Fruit fly (Drosophila melanogaster) whole organism, embryonic: ENCODE data around the gene CG1622.
A peak's percentile ranks its signal among the peaks of the same experiment; 100 is the strongest.

ENCODE experiments used
- ATbp ChIP-seq: fragments of 200-800 bp; sonication (Bioruptor generic); optimal IDR thresholded peaks from 2 replicates; lab custom pipeline; 2017; ENCODE audit warnings: missing biosample characterization, mild to moderate bottlenecking, missing genetic modification characterization, missing genetic modification reagents
- Asciz ChIP-seq: fragments of 200-800 bp; sonication (Bioruptor generic); optimal IDR thresholded peaks from 2 replicates; lab custom pipeline; 2017; ENCODE audit warnings: missing biosample characterization, mild to moderate bottlenecking, missing genetic modification characterization, missing genetic modification reagents
- Blimp-1 ChIP-seq: fragments of 200-800 bp; sonication (Bioruptor generic); optimal IDR thresholded peaks from 3 replicates; lab custom pipeline; 2018; ENCODE audit warnings: missing biosample characterization, missing genetic modification characterization, mild to moderate bottlenecking, moderate library complexity, missing genetic modification reagents
- CG10543 ChIP-seq: fragments of 200-800 bp; sonication (Bioruptor generic); optimal IDR thresholded peaks from 3 replicates; lab custom pipeline; 2017; ENCODE audit warnings: missing biosample characterization, mild to moderate bottlenecking, missing genetic modification characterization, moderate library complexity
- CG10565 ChIP-seq: fragments of 200-800 bp; sonication (Bioruptor generic); optimal IDR thresholded peaks from 3 replicates; lab custom pipeline; 2016; ENCODE audit warnings: missing biosample characterization, mild to moderate bottlenecking, missing genetic modification characterization
- CG11247 ChIP-seq: fragments of 200-800 bp; sonication (Bioruptor generic); IDR thresholded peaks from 2 replicates; pipeline ENCODE4 v1.3.6; 2022; ENCODE audit warnings: missing biosample characterization, missing genetic modification characterization
- CG12104 ChIP-seq: fragments of 200-800 bp; sonication (Bioruptor generic); optimal IDR thresholded peaks from 3 replicates; lab custom pipeline; 2016; ENCODE audit warnings: missing biosample characterization, missing genetic modification characterization
- CG12155 ChIP-seq: fragments of 200-800 bp; sonication (Bioruptor generic); optimal IDR thresholded peaks from 3 replicates; lab custom pipeline; 2016; ENCODE audit warnings: missing biosample characterization, missing genetic modification characterization
- CG13424 ChIP-seq: fragments of 200-800 bp; sonication (Bioruptor generic); optimal IDR thresholded peaks from 2 replicates; lab custom pipeline; 2019; ENCODE audit warnings: missing biosample characterization, mild to moderate bottlenecking, missing genetic modification characterization, moderate library complexity
- CG14050 ChIP-seq: fragments of 200-800 bp; sonication (Bioruptor generic); IDR thresholded peaks from 3 replicates; pipeline ENCODE4 v1.3.6; 2022; ENCODE audit warnings: missing biosample characterization, missing genetic modification characterization
- CG15479 ChIP-seq: fragments of 200-800 bp; sonication (Bioruptor generic); optimal IDR thresholded peaks from 3 replicates; lab custom pipeline; 2019; ENCODE audit warnings: missing biosample characterization, mild to moderate bottlenecking, missing genetic modification characterization, moderate library complexity
- CG18764 ChIP-seq: fragments of 200-800 bp; sonication (Bioruptor generic); optimal IDR thresholded peaks from 3 replicates; lab custom pipeline; 2016; ENCODE audit warnings: missing biosample characterization, missing genetic modification characterization
- CG30403 ChIP-seq: fragments of 200-800 bp; sonication (Bioruptor generic); optimal IDR thresholded peaks from 3 replicates; lab custom pipeline; 2016; ENCODE audit warnings: missing biosample characterization, missing genetic modification characterization
- CG42726 ChIP-seq: fragments of 200-800 bp; sonication (Bioruptor generic); IDR thresholded peaks from 2 replicates; pipeline ENCODE4 v1.3.6; 2022; ENCODE audit warnings: missing biosample characterization, missing genetic modification characterization; ENCODE audit not compliant: partially characterized antibody
- CG4282 ChIP-seq: fragments of 200-800 bp; sonication (Bioruptor generic); optimal IDR thresholded peaks from 2 replicates; lab custom pipeline; 2016; ENCODE audit warnings: missing biosample characterization, missing genetic modification characterization
- CG4328 ChIP-seq: fragments of 200-800 bp; sonication (Bioruptor generic); optimal IDR thresholded peaks from 3 replicates; lab custom pipeline; 2017; ENCODE audit warnings: missing biosample characterization, missing genetic modification reagents, missing genetic modification characterization
- CG4617 ChIP-seq: fragments of 200-800 bp; sonication (Bioruptor generic); optimal IDR thresholded peaks from 3 replicates; lab custom pipeline; 2016; ENCODE audit warnings: missing biosample characterization, missing genetic modification characterization, borderline replicate concordance
- CG6854 ChIP-seq: fragments of 200-800 bp; sonication (Bioruptor generic); optimal IDR thresholded peaks from 3 replicates; lab custom pipeline; 2017; ENCODE audit warnings: missing biosample characterization, mild to moderate bottlenecking, missing genetic modification characterization
- CG8944 ChIP-seq: fragments of 200-800 bp; sonication (Bioruptor generic); optimal IDR thresholded peaks from 3 replicates; lab custom pipeline; 2016; ENCODE audit warnings: missing biosample characterization, missing genetic modification characterization
- Dbx ChIP-seq: fragments of 200-800 bp; sonication (Bioruptor generic); IDR thresholded peaks from 3 replicates; pipeline ENCODE4 v1.3.6; 2022; ENCODE audit warnings: missing biosample characterization, missing genetic modification characterization
- H15 ChIP-seq: fragments of 200-800 bp; sonication (Bioruptor generic); IDR thresholded peaks from 3 replicates; pipeline ENCODE4 v1.3.6; 2022; ENCODE audit warnings: missing biosample characterization, missing genetic modification characterization
- Hsf ChIP-seq: fragments of 200-800 bp; sonication (Bioruptor generic); optimal IDR thresholded peaks from 3 replicates; lab custom pipeline; 2016; ENCODE audit warnings: missing biosample characterization, missing genetic modification characterization
- Lim3 ChIP-seq: fragments of 200-800 bp; sonication (Bioruptor generic); IDR thresholded peaks from 2 replicates; pipeline ENCODE4 v1.3.6; 2022; ENCODE audit warnings: missing biosample characterization, missing genetic modification characterization
- Mad ChIP-seq: fragments of 200-800 bp; sonication (Bioruptor generic); optimal IDR thresholded peaks from 2 replicates; lab custom pipeline; 2016; ENCODE audit warnings: missing biosample characterization, missing genetic modification characterization
- Myb ChIP-seq: fragments of 200-800 bp; sonication (Bioruptor generic); optimal IDR thresholded peaks from 2 replicates; lab custom pipeline; 2016; ENCODE audit warnings: missing biosample characterization, missing genetic modification characterization
- Opbp ChIP-seq: fragments of 200-800 bp; sonication (Bioruptor generic); IDR thresholded peaks from 3 replicates; pipeline ENCODE4 v1.3.6; 2022; ENCODE audit warnings: missing biosample characterization, missing genetic modification characterization; ENCODE audit not compliant: partially characterized antibody
- PHDP ChIP-seq: fragments of 200-800 bp; sonication (Bioruptor generic); optimal IDR thresholded peaks from 3 replicates; lab custom pipeline; 2018; ENCODE audit warnings: missing biosample characterization, mild to moderate bottlenecking, missing genetic modification characterization, moderate library complexity
- Side ChIP-seq: fragments of 200-800 bp; sonication (Bioruptor generic); optimal IDR thresholded peaks from 2 replicates; lab custom pipeline; 2016; ENCODE audit warnings: missing biosample characterization, missing genetic modification characterization
- Sox100B ChIP-seq: fragments of 200-800 bp; sonication (Bioruptor generic); optimal IDR thresholded peaks from 3 replicates; lab custom pipeline; 2018; ENCODE audit warnings: missing biosample characterization, mild to moderate bottlenecking, missing genetic modification characterization
- Sry-δ ChIP-seq: fragments of 200-800 bp; sonication (Bioruptor generic); optimal IDR thresholded peaks from 2 replicates; lab custom pipeline; 2016; ENCODE audit warnings: missing biosample characterization, missing genetic modification characterization
- Tbp ChIP-seq: fragments of >200 bp; optimal IDR thresholded peaks from 2 replicates; lab custom pipeline; 2018; ENCODE audit warnings: missing biosample characterization, missing genetic modification characterization
- Xbp1 ChIP-seq: fragments of 200-800 bp; sonication (Bioruptor generic); optimal IDR thresholded peaks from 3 replicates; lab custom pipeline; 2016; ENCODE audit warnings: missing biosample characterization, mild to moderate bottlenecking, missing genetic modification characterization
- amos ChIP-seq: fragments of 200-800 bp; sonication (Bioruptor generic); IDR thresholded peaks from 2 replicates; pipeline ENCODE4 v1.3.6; 2022; ENCODE audit warnings: missing biosample characterization, missing genetic modification characterization; ENCODE audit not compliant: partially characterized antibody
- ato ChIP-seq: fragments of 200-800 bp; sonication (Bioruptor generic); IDR thresholded peaks from 2 replicates; pipeline ENCODE4 v1.3.6; 2022; ENCODE audit warnings: missing biosample characterization, missing genetic modification characterization; ENCODE audit not compliant: partially characterized antibody
- bigmax ChIP-seq: fragments of 200-800 bp; sonication (Bioruptor generic); optimal IDR thresholded peaks from 2 replicates; lab custom pipeline; 2018; ENCODE audit warnings: missing biosample characterization, mild to moderate bottlenecking, missing genetic modification characterization
- crc ChIP-seq: fragments of 200-800 bp; sonication (Bioruptor generic); optimal IDR thresholded peaks from 2 replicates; lab custom pipeline; 2016; ENCODE audit warnings: missing biosample characterization, missing genetic modification characterization
- dan ChIP-seq: fragments of 200-800 bp; sonication (Bioruptor generic); IDR thresholded peaks from 2 replicates; pipeline ENCODE4 v1.3.6; 2022; ENCODE audit warnings: missing biosample characterization, missing genetic modification characterization
- dm ChIP-seq: fragments of 200-800 bp; sonication (Bioruptor generic); optimal IDR thresholded peaks from 3 replicates; lab custom pipeline; 2016; ENCODE audit warnings: missing biosample characterization, missing genetic modification characterization
- gro ChIP-seq: fragments of 200-800 bp; sonication (Bioruptor generic); optimal IDR thresholded peaks from 2 replicates; lab custom pipeline; 2016; ENCODE audit warnings: missing biosample characterization, missing genetic modification characterization
- hth ChIP-seq: fragments of >200 bp; optimal IDR thresholded peaks from 2 replicates; lab custom pipeline; 2017; ENCODE audit warnings: inconsistent platforms
- insv ChIP-seq, 2 experiments: fragments of 200-800 bp; sonication (Bioruptor generic); optimal IDR thresholded peaks; 3 replicates each; lab custom pipeline; 2016 to 2018; ENCODE audit warnings: missing biosample characterization in 2 of 2, missing genetic modification characterization in 2 of 2
- knrl ChIP-seq: fragments of 200-800 bp; sonication (Bioruptor generic); IDR thresholded peaks from 3 replicates; pipeline ENCODE4 v1.3.6; 2022; ENCODE audit warnings: missing biosample characterization, missing genetic modification characterization; ENCODE audit not compliant: partially characterized antibody
- lbe ChIP-seq: fragments of 200-800 bp; sonication (Bioruptor generic); optimal IDR thresholded peaks from 2 replicates; lab custom pipeline; 2016; ENCODE audit warnings: missing biosample characterization, mild to moderate bottlenecking, missing genetic modification characterization
- lilli ChIP-seq: fragments of 200-800 bp; sonication (Bioruptor generic); optimal IDR thresholded peaks from 3 replicates; lab custom pipeline; 2016; ENCODE audit warnings: missing biosample characterization, missing genetic modification characterization
- odd ChIP-seq: fragments of 200-800 bp; sonication (Bioruptor generic); optimal IDR thresholded peaks from 2 replicates; lab custom pipeline; 2017; ENCODE audit warnings: missing biosample characterization, mild to moderate bottlenecking, missing genetic modification characterization
- pb ChIP-seq: fragments of 200-800 bp; sonication (Bioruptor generic); optimal IDR thresholded peaks from 3 replicates; lab custom pipeline; 2016; ENCODE audit warnings: missing biosample characterization, missing genetic modification characterization
- prd ChIP-seq, 3 experiments: fragments of >200 bp in 2 of 3; fragments of 200-800 bp in 1 of 3; sonication (Bioruptor generic) in 1 of 3; optimal IDR thresholded peaks in 2 of 3; IDR thresholded peaks in 1 of 3; 2 replicates in 2 of 3; 3 replicates in 1 of 3; pipeline versions ENCODE4 v1.3.6 to Lab custom; 2017 to 2022; ENCODE audit warnings: missing biosample characterization in 1 of 3, missing genetic modification characterization in 1 of 3
- ro ChIP-seq: fragments of 200-800 bp; sonication (Bioruptor generic); IDR thresholded peaks from 2 replicates; pipeline ENCODE4 v1.3.6; 2022; ENCODE audit warnings: missing biosample characterization, missing genetic modification characterization
- sd ChIP-seq: fragments of 200-800 bp; sonication (Bioruptor generic); optimal IDR thresholded peaks from 3 replicates; lab custom pipeline; 2018; ENCODE audit warnings: missing biosample characterization, mild to moderate bottlenecking, missing genetic modification characterization, moderate library complexity
- vnd ChIP-seq: fragments of 200-800 bp; sonication (Bioruptor generic); IDR thresholded peaks from 3 replicates; pipeline ENCODE4 v1.3.6; 2022; ENCODE audit warnings: missing biosample characterization, missing genetic modification characterization; ENCODE audit not compliant: partially characterized antibody

CG1622 gene

dm6 chrX:13332702-13333243, 35.9 kb downstream of the CG1622 start (continued):
- TF ChIP-seq Xbp1 (GFP tag; lab: Kevin White, UChicago) (no peak), CG15479 (GFP tag; lab: Kevin White, UChicago) (no peak), ato (no peak), CG10565 (no peak), CG6854 (GFP tag; lab: Kevin White, UChicago) (no peak), H15 (GFP tag; lab: Robert Waterston, UW) (no peak), CG14050 (GFP tag; lab: Robert Waterston, UW) (no peak), knrl (GFP tag; lab: Robert Waterston, UW) (no peak), Blimp-1 (GFP tag; lab: Kevin White, UChicago) (no peak), amos (no peak), Lim3 (GFP tag; lab: Robert Waterston, UW) (no peak), vnd (no peak), ro (GFP tag; lab: Robert Waterston, UW) (no peak), ATbp (GFP tag; lab: Kevin White, UChicago) (no peak), prd (optimal IDR thresholded peaks at IDR 0.05; lab: Kevin White, UChicago) (no peak), prd (GFP tag; IDR thresholded peaks at IDR 0.05; lab: Robert Waterston, UW) (no peak), Hsf (GFP tag; lab: Kevin White, UChicago) (peak; percentile 24), CG4617 (GFP tag; lab: Kevin White, UChicago) (no peak), CG8944 (GFP tag; lab: Kevin White, UChicago) (no peak), CG11247 (GFP tag; lab: Robert Waterston, UW) (no peak), dm (GFP tag; lab: Kevin White, UChicago) (peak; percentile 31), CG42726 (GFP tag; lab: Robert Waterston, UW) (no peak), dan (no peak), CG12104 (GFP tag; lab: Kevin White, UChicago) (no peak), CG13424 (tag; lab: Kevin White, UChicago) (no peak), sd (tag; lab: Kevin White, UChicago) (no peak), Opbp (no peak), Asciz (GFP tag; lab: Kevin White, UChicago) (no peak), Side (GFP tag; lab: Kevin White, UChicago) (peak; percentile 37), Dbx (GFP tag; lab: Robert Waterston, UW) (0 out of 3 replicates have a peak, but pooled peaks have one; percentile 27), bigmax (no peak), gro (GFP tag; lab: Kevin White, UChicago) (no peak), CG12155 (GFP tag; lab: Kevin White, UChicago) (peak; percentile 5), CG4282 (no peak), CG10543 (GFP tag; lab: Kevin White, UChicago) (peak; percentile 70), lilli (GFP tag; lab: Kevin White, UChicago) (peak; percentile 68), CG4328 (no peak), hth (lab: Kevin White, UChicago) (no peak), CG30403 (GFP tag; lab: Kevin White, UChicago) (peak; percentile 43), lbe (no peak), Sox100B (peak; percentile 6), CG18764 (GFP tag; lab: Kevin White, UChicago) (no peak), pb (peak; percentile 18), Sry-δ (GFP tag; lab: Kevin White, UChicago) (peak; percentile 4), Mad (GFP tag; lab: Kevin White, UChicago) (no peak), Myb (GFP tag; lab: Kevin White, UChicago) (peak; percentile 39), PHDP (tag; lab: Kevin White, UChicago) (no peak), crc (peak; percentile 12), Tbp (GFP tag; lab: Kevin White, UChicago) (no peak), insv (GFP tag; optimal IDR thresholded peaks at IDR 0.05; lab: Kevin White, UChicago) (no peak), odd (GFP tag; lab: Kevin White, UChicago) (no peak)
